Worm (Caenorhabditis elegans): ENCODE data around the gene cwf-19L2.

DNA sequence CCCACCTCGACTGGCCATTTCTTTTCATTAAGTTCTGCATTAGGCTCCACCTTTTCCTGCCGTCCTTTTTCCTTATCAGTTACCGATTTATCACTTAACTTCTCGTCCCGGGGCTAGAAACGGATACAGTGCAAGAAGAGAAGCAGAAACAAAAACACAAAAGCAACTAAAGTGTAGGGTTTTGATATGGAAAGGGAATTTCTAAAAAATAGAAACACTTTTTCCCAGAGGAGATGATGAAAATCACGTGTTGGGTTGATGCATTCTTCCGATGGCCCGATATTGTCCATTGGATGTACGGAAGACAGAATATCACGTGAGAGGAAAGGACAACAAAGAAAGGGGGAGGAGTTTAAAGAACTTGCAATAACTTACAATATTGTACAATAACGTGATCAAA, 20.6 kb upstream of the cwf-19L2 start:
- peak; percentile 8 for TF ChIP-seq nhr-90 (tag; optimal IDR thresholded peaks at IDR 0.05)
- no peak for TF ChIP-seq nfya-1 (tag; optimal IDR thresholded peaks at IDR 0.05; ENCODE audit: borderline replicate concordance, insufficient read depth)
- TF ChIP-seq ama-1 (optimal IDR thresholded peaks at IDR 0.05): no peak
- no peak for TF ChIP-seq ama-1 (GFP tag; optimal IDR thresholded peaks at IDR 0.05)
- no peak for TF ChIP-seq cebp-2 (GFP tag; IDR thresholded peaks at IDR 0.05)
- TF ChIP-seq B0019.2 (GFP tag; conservative IDR thresholded peaks at IDR 0.05): no peak
- no peak for TF ChIP-seq T07F8.4 (tag; optimal IDR thresholded peaks at IDR 0.05)
- no peak for TF ChIP-seq mxl-1 (tag; optimal IDR thresholded peaks at IDR 0.05)

Measured in whole organism, young adult.